Worm (Caenorhabditis elegans): ENCODE results near the gene Y53F4B.62.
A peak's percentile ranks its signal among the peaks of the same experiment; 100 is the strongest.
"Not testable (repeated sequence)": the region's sequence is repeated elsewhere in the genome, so short reads cannot be mapped to it uniquely, and the experiment has no call there.

Gene Y53F4B.62

ce11 chrII:15143729-15144128, 13.3 kb upstream of the Y53F4B.62 start:
- TF ChIP-seq scrt-1 (GFP tag; IDR thresholded peaks at IDR 0.05) (no peak), hnd-1 (tag; optimal IDR thresholded peaks at IDR 0.05) (no peak), B0310.2 (tag; optimal IDR thresholded peaks at IDR 0.05) (no peak), hmbx-1 (tag; optimal IDR thresholded peaks at IDR 0.05) (no peak), F13C5.2 (tag; optimal IDR thresholded peaks at IDR 0.05) (no peak)

- not testable (repeated sequence) for TF ChIP-seq F13C5.2 (tag; optimal IDR thresholded peaks at IDR 0.05); flt-1 (GFP tag; IDR thresholded peaks at IDR 0.05); ceh-13 (GFP tag; optimal IDR thresholded peaks at IDR 0.05)
Measured at ce11 chrII:15140881-15141280, 10.5 kb upstream of the Y53F4B.62 start, which contains the start of gene Y53F4B.26. TSS of gene Y53F4B.26 (minus strand) at chrII:15140981.

ce11 chrII:15135886-15136285, 5.5 kb upstream of the Y53F4B.62 start, which contains the start of gene Y53F4B.25:
TSS of gene Y53F4B.25 (plus strand) at chrII:15136186.
- no peak for TF ChIP-seq B0310.2 (tag; optimal IDR thresholded peaks at IDR 0.05)
- TF ChIP-seq F13C5.2 (tag; optimal IDR thresholded peaks at IDR 0.05) = no peak
- no peak for TF ChIP-seq ets-7 (tag; optimal IDR thresholded peaks at IDR 0.05)
- no peak for TF ChIP-seq ama-1 (optimal IDR thresholded peaks at IDR 0.05)
- TF ChIP-seq tbx-37 (GFP tag; conservative IDR thresholded peaks at IDR 0.05) = no peak
- no peak for TF ChIP-seq hnd-1 (tag; optimal IDR thresholded peaks at IDR 0.05)
- TF ChIP-seq flt-1 (GFP tag; IDR thresholded peaks at IDR 0.05) = no peak
- TF ChIP-seq aly-1 (tag; optimal IDR thresholded peaks at IDR 0.05) = no peak
- TF ChIP-seq pes-1 (GFP tag; IDR thresholded peaks at IDR 0.05) = no peak

- TF ChIP-seq flt-1 (GFP tag; IDR thresholded peaks at IDR 0.05) = no peak
- no peak for TF ChIP-seq sea-1 (GFP tag; conservative IDR thresholded peaks at IDR 0.05)
- TF ChIP-seq hnd-1 (tag; optimal IDR thresholded peaks at IDR 0.05) = no peak
- TF ChIP-seq ceh-13 (GFP tag; optimal IDR thresholded peaks at IDR 0.05) = no peak
- TF ChIP-seq hmg-4 (GFP tag; optimal IDR thresholded peaks at IDR 0.05) = no peak
- TF ChIP-seq tbx-11 (GFP tag; IDR thresholded peaks at IDR 0.05) = no peak
Measured at ce11 chrII:15134332-15134731, 3.9 kb upstream of the Y53F4B.62 start, which contains the start of gene Y53F4B.24. TSS of gene Y53F4B.24 (minus strand) at chrII:15134432.

ce11 chrII:15124193-15124592, 6.2 kb downstream of the Y53F4B.62 start, which contains the start of gene Y53F4B.23:
TSS of gene Y53F4B.23 (plus strand) at chrII:15124504.
- no peak for TF ChIP-seq F13C5.2 (tag; optimal IDR thresholded peaks at IDR 0.05)
- no peak for TF ChIP-seq tbx-37 (GFP tag; conservative IDR thresholded peaks at IDR 0.05)
- TF ChIP-seq ama-1 (optimal IDR thresholded peaks at IDR 0.05) = no peak
- TF ChIP-seq flt-1 (GFP tag; IDR thresholded peaks at IDR 0.05) = no peak
- no peak for TF ChIP-seq B0310.2 (tag; optimal IDR thresholded peaks at IDR 0.05)
- no peak for TF ChIP-seq tbx-11 (GFP tag; IDR thresholded peaks at IDR 0.05)
- TF ChIP-seq sea-1 (GFP tag; conservative IDR thresholded peaks at IDR 0.05) = no peak
- no peak for TF ChIP-seq hmbx-1 (tag; optimal IDR thresholded peaks at IDR 0.05)
- TF ChIP-seq aly-1 (tag; optimal IDR thresholded peaks at IDR 0.05) = no peak
- no peak for TF ChIP-seq tra-4 (tag; optimal IDR thresholded peaks at IDR 0.05)

ce11 chrII:15119537-15120360, 10.7 kb downstream of the Y53F4B.62 start, which contains the start of gene arp-1:
TSS of gene arp-1 (plus strand) at chrII:15120301.
- TF ChIP-seq ceh-36 (tag; optimal IDR thresholded peaks at IDR 0.05) (no peak), ets-7 (tag; optimal IDR thresholded peaks at IDR 0.05) (no peak), hmg-4 (GFP tag; optimal IDR thresholded peaks at IDR 0.05) (peak; percentile 35), hmbx-1 (tag; optimal IDR thresholded peaks at IDR 0.05) (no peak), tbx-11 (GFP tag; IDR thresholded peaks at IDR 0.05) (no peak)

ce11 chrII:15111352-15111751, 19.1 kb downstream of the Y53F4B.62 start:
- TF ChIP-seq aly-1 (tag; optimal IDR thresholded peaks at IDR 0.05) (no peak), tbx-37 (GFP tag; conservative IDR thresholded peaks at IDR 0.05) (no peak)

- TF ChIP-seq B0310.2 (tag; optimal IDR thresholded peaks at IDR 0.05) = no peak
- no peak for TF ChIP-seq ceh-13 (GFP tag; optimal IDR thresholded peaks at IDR 0.05)
- no peak for TF ChIP-seq ceh-36 (tag; optimal IDR thresholded peaks at IDR 0.05)
- TF ChIP-seq sea-1 (GFP tag; conservative IDR thresholded peaks at IDR 0.05) = no peak
- no peak for TF ChIP-seq tra-4 (tag; optimal IDR thresholded peaks at IDR 0.05)
- TF ChIP-seq tbx-37 (GFP tag; conservative IDR thresholded peaks at IDR 0.05) = no peak
- no peak for TF ChIP-seq pes-1 (GFP tag; IDR thresholded peaks at IDR 0.05)
- no peak for TF ChIP-seq tbx-11 (GFP tag; IDR thresholded peaks at IDR 0.05)
- TF ChIP-seq scrt-1 (GFP tag; IDR thresholded peaks at IDR 0.05) = no peak
- TF ChIP-seq aly-1 (tag; optimal IDR thresholded peaks at IDR 0.05) = no peak
- TF ChIP-seq ama-1 (optimal IDR thresholded peaks at IDR 0.05) = no peak
- no peak for TF ChIP-seq ets-7 (tag; optimal IDR thresholded peaks at IDR 0.05)
- TF ChIP-seq hmbx-1 (tag; optimal IDR thresholded peaks at IDR 0.05) = no peak
Measured at ce11 chrII:15109844-15110243, 20.6 kb downstream of the Y53F4B.62 start, which contains the start of gene Y53F4B.39. TSS of gene Y53F4B.39 (plus strand) at chrII:15110144.

ce11 chrII:15107184-15107583, 23.2 kb downstream of the Y53F4B.62 start:
- no peak for TF ChIP-seq ceh-13 (GFP tag; optimal IDR thresholded peaks at IDR 0.05)
- TF ChIP-seq pes-1 (GFP tag; IDR thresholded peaks at IDR 0.05) = no peak
- TF ChIP-seq aly-1 (tag; optimal IDR thresholded peaks at IDR 0.05) = no peak
- TF ChIP-seq hmbx-1 (tag; optimal IDR thresholded peaks at IDR 0.05) = no peak
- TF ChIP-seq ama-1 (optimal IDR thresholded peaks at IDR 0.05) = no peak

Data from whole organism, early embryonic.